Fruit fly (Drosophila melanogaster) whole organism, embryonic: ENCODE data around the gene Cont.

Experiments used
- CG10147 ChIP-seq: fragments of 200-800 bp; sonication (Bioruptor generic); optimal IDR thresholded peaks from 2 replicates; lab custom pipeline; 2019; ENCODE audit warnings: missing biosample characterization, mild to moderate bottlenecking, missing genetic modification characterization, moderate library complexity
- CG10565 ChIP-seq: fragments of 200-800 bp; sonication (Bioruptor generic); optimal IDR thresholded peaks from 3 replicates; lab custom pipeline; 2016; ENCODE audit warnings: missing biosample characterization, mild to moderate bottlenecking, missing genetic modification characterization
- CG11560 ChIP-seq: fragments of 200-800 bp; sonication (Bioruptor generic); IDR thresholded peaks from 3 replicates; pipeline ENCODE4 v1.3.6; 2022; ENCODE audit warnings: missing biosample characterization, missing genetic modification characterization
- CG11696 ChIP-seq: fragments of 200-800 bp; sonication (Bioruptor generic); IDR thresholded peaks from 2 replicates; pipeline ENCODE4 v1.3.6; 2022; ENCODE audit warnings: missing biosample characterization, missing genetic modification characterization
- CG12659 ChIP-seq: fragments of 200-800 bp; sonication (Bioruptor generic); optimal IDR thresholded peaks from 3 replicates; lab custom pipeline; 2017; ENCODE audit warnings: mild to moderate bottlenecking, missing biosample characterization, missing genetic modification reagents, missing genetic modification characterization
- CG13296 ChIP-seq: fragments of 200-800 bp; sonication (Bioruptor generic); optimal IDR thresholded peaks from 3 replicates; lab custom pipeline; 2018; ENCODE audit warnings: missing biosample characterization, mild to moderate bottlenecking, missing genetic modification characterization
- CG13424 ChIP-seq: fragments of 200-800 bp; sonication (Bioruptor generic); optimal IDR thresholded peaks from 2 replicates; lab custom pipeline; 2019; ENCODE audit warnings: missing biosample characterization, mild to moderate bottlenecking, missing genetic modification characterization, moderate library complexity
- CG14050 ChIP-seq: fragments of 200-800 bp; sonication (Bioruptor generic); IDR thresholded peaks from 3 replicates; pipeline ENCODE4 v1.3.6; 2022; ENCODE audit warnings: missing biosample characterization, missing genetic modification characterization
- CG14860 ChIP-seq: fragments of 200-800 bp; sonication (Bioruptor generic); IDR thresholded peaks from 3 replicates; pipeline ENCODE4 v1.3.6; 2022; ENCODE audit warnings: missing biosample characterization, missing genetic modification characterization; ENCODE audit not compliant: partially characterized antibody
- CG14965 ChIP-seq: fragments of 200-800 bp; sonication (Bioruptor generic); optimal IDR thresholded peaks from 2 replicates; lab custom pipeline; 2016; ENCODE audit warnings: missing biosample characterization, missing genetic modification characterization, borderline replicate concordance
- CG15011 ChIP-seq: fragments of 200-800 bp; sonication (Bioruptor generic); optimal IDR thresholded peaks from 3 replicates; lab custom pipeline; 2018; ENCODE audit warnings: missing biosample characterization, mild to moderate bottlenecking, missing genetic modification characterization
- CG17829 ChIP-seq: fragments of 200-800 bp; optimal IDR thresholded peaks from 2 replicates; lab custom pipeline; 2019; ENCODE audit warnings: missing biosample characterization, mild to moderate bottlenecking, missing genetic modification characterization, moderate library complexity
- CG2712 ChIP-seq: fragments of 200-800 bp; optimal IDR thresholded peaks from 3 replicates; lab custom pipeline; 2019; ENCODE audit warnings: missing biosample characterization, mild to moderate bottlenecking, missing genetic modification characterization, moderate library complexity
- CG30431 ChIP-seq: fragments of 200-800 bp; sonication (Bioruptor generic); optimal IDR thresholded peaks from 2 replicates; lab custom pipeline; 2017; ENCODE audit warnings: missing biosample characterization, missing genetic modification characterization
- CG31441 ChIP-seq: fragments of 200-800 bp; sonication (Bioruptor generic); IDR thresholded peaks from 2 replicates; pipeline ENCODE4 v1.3.6; 2022; ENCODE audit warnings: missing biosample characterization, missing genetic modification characterization
- CG4328 ChIP-seq: fragments of 200-800 bp; sonication (Bioruptor generic); optimal IDR thresholded peaks from 3 replicates; lab custom pipeline; 2017; ENCODE audit warnings: missing biosample characterization, missing genetic modification reagents, missing genetic modification characterization
- CG4360 ChIP-seq: fragments of 200-800 bp; sonication (Bioruptor generic); IDR thresholded peaks from 2 replicates; pipeline ENCODE4 v1.3.6; 2022; ENCODE audit warnings: missing biosample characterization, missing genetic modification characterization
- CG4617 ChIP-seq: fragments of 200-800 bp; sonication (Bioruptor generic); optimal IDR thresholded peaks from 3 replicates; lab custom pipeline; 2016; ENCODE audit warnings: missing biosample characterization, missing genetic modification characterization, borderline replicate concordance
- CG4707 ChIP-seq: fragments of 200-800 bp; sonication (Bioruptor generic); optimal IDR thresholded peaks from 2 replicates; lab custom pipeline; 2018; ENCODE audit warnings: missing biosample characterization, mild to moderate bottlenecking, missing genetic modification characterization, moderate library complexity
- CG6683 ChIP-seq: fragments of 200-800 bp; sonication (Bioruptor generic); optimal IDR thresholded peaks from 2 replicates; lab custom pipeline; 2017; ENCODE audit warnings: missing biosample characterization, mild to moderate bottlenecking, missing genetic modification characterization, missing genetic modification reagents
- CG8290 ChIP-seq, 3 experiments: fragments of 200-800 bp; sonication (Bioruptor generic); optimal IDR thresholded peaks; 2 replicates each; lab custom pipeline; 2016 to 2019; ENCODE audit warnings: missing biosample characterization in 3 of 3, missing genetic modification characterization in 3 of 3, mild to moderate bottlenecking in 2 of 3, moderate library complexity in 1 of 3
- CG8944 ChIP-seq: fragments of 200-800 bp; sonication (Bioruptor generic); optimal IDR thresholded peaks from 3 replicates; lab custom pipeline; 2016; ENCODE audit warnings: missing biosample characterization, missing genetic modification characterization
- Dfd ChIP-seq, 2 experiments: fragments of >200 bp; optimal IDR thresholded peaks; 2 replicates each; lab custom pipeline; 2017; ENCODE audit warnings: missing biosample characterization in 2 of 2, missing genetic modification characterization in 2 of 2
- E2f2 ChIP-seq: fragments of 200-800 bp; sonication (Bioruptor generic); IDR thresholded peaks from 2 replicates; pipeline ENCODE4 v1.3.6; 2022; ENCODE audit warnings: missing biosample characterization, missing genetic modification characterization
- ERR ChIP-seq: fragments of 200-800 bp; sonication (Bioruptor generic); optimal IDR thresholded peaks from 2 replicates; lab custom pipeline; 2016; ENCODE audit warnings: missing biosample characterization, missing genetic modification characterization
- MTF-1 ChIP-seq: fragments of 200-800 bp; sonication (Bioruptor generic); optimal IDR thresholded peaks from 2 replicates; lab custom pipeline; 2018; ENCODE audit warnings: missing biosample characterization, mild to moderate bottlenecking, missing genetic modification characterization, borderline replicate concordance
- Med ChIP-seq: fragments of 200-800 bp; sonication (Bioruptor generic); peaks from one replicate; lab custom pipeline; 2016; ENCODE audit warnings: missing biosample characterization, missing genetic modification characterization, mild to moderate bottlenecking, inconsistent platforms, moderate library complexity
- Oaz ChIP-seq: fragments of 200-800 bp; sonication (Bioruptor generic); IDR thresholded peaks from 2 replicates; pipeline ENCODE4 v1.3.6; 2022; ENCODE audit warnings: missing biosample characterization, missing genetic modification characterization
- Sin3A ChIP-seq: fragments of >200 bp; optimal IDR thresholded peaks from 2 replicates; lab custom pipeline; 2018
- Trl ChIP-seq, 3 experiments: fragments of >200 bp in 2 of 3; fragments of 200-800 bp in 1 of 3; sonication (Bioruptor generic) in 1 of 3; optimal IDR thresholded peaks; 2 replicates in 1 of 3; 3 replicates in 2 of 3; lab custom pipeline; 2016 to 2017; ENCODE audit warnings: missing biosample characterization in 1 of 3, missing genetic modification characterization in 1 of 3
- Xrp1 ChIP-seq: fragments of 200-800 bp; sonication (Bioruptor generic); IDR thresholded peaks from 2 replicates; pipeline ENCODE4 v1.3.6; 2022; ENCODE audit warnings: missing biosample characterization, missing genetic modification characterization
- bigmax ChIP-seq: fragments of 200-800 bp; sonication (Bioruptor generic); optimal IDR thresholded peaks from 2 replicates; lab custom pipeline; 2018; ENCODE audit warnings: missing biosample characterization, mild to moderate bottlenecking, missing genetic modification characterization
- ewg ChIP-seq: fragments of 200-800 bp; sonication (Bioruptor generic); optimal IDR thresholded peaks from 3 replicates; lab custom pipeline; 2017; ENCODE audit warnings: mild to moderate bottlenecking, missing biosample characterization, missing genetic modification reagents, missing genetic modification characterization
- exex ChIP-seq: fragments of 200-800 bp; sonication (Bioruptor generic); optimal IDR thresholded peaks from 4 replicates; lab custom pipeline; 2018; ENCODE audit warnings: missing biosample characterization, mild to moderate bottlenecking, missing genetic modification characterization, moderate library complexity
- gt ChIP-seq: fragments of 200-800 bp; sonication (Bioruptor generic); IDR thresholded peaks from 2 replicates; pipeline ENCODE4 v1.3.6; 2022; ENCODE audit warnings: missing biosample characterization, missing genetic modification characterization
- hb ChIP-seq: fragments of 200-800 bp; sonication (Bioruptor generic); IDR thresholded peaks from 3 replicates; pipeline ENCODE4 v1.3.6; 2022; ENCODE audit warnings: missing biosample characterization, missing genetic modification characterization; ENCODE audit not compliant: partially characterized antibody
- inv ChIP-seq: fragments of 200-800 bp; sonication (Bioruptor generic); IDR thresholded peaks from 2 replicates; pipeline ENCODE4 v1.3.6; 2022; ENCODE audit warnings: missing biosample characterization, missing genetic modification characterization; ENCODE audit not compliant: partially characterized antibody
- jumu ChIP-seq: fragments of 200-800 bp; sonication (Bioruptor generic); optimal IDR thresholded peaks from 3 replicates; lab custom pipeline; 2016; ENCODE audit warnings: missing biosample characterization, missing genetic modification characterization
- lbe ChIP-seq: fragments of 200-800 bp; sonication (Bioruptor generic); optimal IDR thresholded peaks from 2 replicates; lab custom pipeline; 2016; ENCODE audit warnings: missing biosample characterization, mild to moderate bottlenecking, missing genetic modification characterization
- lilli ChIP-seq: fragments of 200-800 bp; sonication (Bioruptor generic); optimal IDR thresholded peaks from 3 replicates; lab custom pipeline; 2016; ENCODE audit warnings: missing biosample characterization, missing genetic modification characterization
- lmd ChIP-seq: fragments of 200-800 bp; sonication (Bioruptor generic); IDR thresholded peaks from 2 replicates; pipeline ENCODE4 v1.3.6; 2022; ENCODE audit warnings: missing biosample characterization, missing genetic modification characterization
- nom ChIP-seq: fragments of 200-800 bp; sonication (Bioruptor generic); optimal IDR thresholded peaks from 2 replicates; lab custom pipeline; 2017; ENCODE audit warnings: missing biosample characterization, missing genetic modification characterization, mild to moderate bottlenecking, moderate library complexity, missing genetic modification reagents
- sc ChIP-seq, 3 experiments: fragments of >200 bp in 2 of 3; fragments of 200-800 bp in 1 of 3; sonication (Bioruptor generic) in 1 of 3; optimal IDR thresholded peaks; 2 replicates in 2 of 3; 3 replicates in 1 of 3; lab custom pipeline; 2017; ENCODE audit warnings: mild to moderate bottlenecking in 1 of 3, missing biosample characterization in 1 of 3, missing genetic modification characterization in 1 of 3, missing genetic modification reagents in 1 of 3
- so ChIP-seq: fragments of 200-800 bp; sonication (Bioruptor generic); IDR thresholded peaks from 3 replicates; pipeline ENCODE4 v1.3.6; 2022; ENCODE audit warnings: missing biosample characterization, missing genetic modification characterization
- sqz ChIP-seq: fragments of 200-800 bp; sonication (Bioruptor generic); optimal IDR thresholded peaks from 3 replicates; lab custom pipeline; 2018; ENCODE audit warnings: missing biosample characterization, mild to moderate bottlenecking, missing genetic modification characterization
- sr ChIP-seq: fragments of 200-800 bp; sonication (Bioruptor generic); IDR thresholded peaks from 3 replicates; pipeline ENCODE4 v1.3.6; 2022; ENCODE audit warnings: missing biosample characterization, missing genetic modification characterization
- tna ChIP-seq: fragments of 200-800 bp; sonication (Bioruptor generic); IDR thresholded peaks from 2 replicates; pipeline ENCODE4 v1.3.6; 2022; ENCODE audit warnings: missing biosample characterization, missing genetic modification characterization; ENCODE audit not compliant: partially characterized antibody
- vfl ChIP-seq: fragments of 200-800 bp; sonication (Bioruptor generic); optimal IDR thresholded peaks from 2 replicates; lab custom pipeline; 2016; ENCODE audit warnings: missing biosample characterization, missing genetic modification characterization
- wor ChIP-seq: fragments of 200-800 bp; sonication (Bioruptor generic); IDR thresholded peaks from 2 replicates; pipeline ENCODE4 v1.3.6; 2022; ENCODE audit warnings: missing biosample characterization, missing genetic modification characterization
- yki ChIP-seq: fragments of >200 bp; optimal IDR thresholded peaks from 3 replicates; lab custom pipeline; 2018

The Cont gene

dm6 chr3R:4333964-4334363 lies 47.1 kb upstream of the Cont start, which contains the start of gene CG9776 (continued):
- TF ChIP-seq wor (no peak), E2f2 (GFP tag; lab: Robert Waterston, UW) (peak; percentile 45), Trl (optimal IDR thresholded peaks at IDR 0.05; lab: Kevin White, UChicago) (no peak), Trl (GFP tag; optimal IDR thresholded peaks at IDR 0.05; lab: Kevin White, UChicago) (peak; percentile 75), yki (lab: Kevin White, UChicago) (no peak), hb (GFP tag; lab: Robert Waterston, UW) (peak; percentile 97), gt (no peak), CG13296 (GFP tag; lab: Kevin White, UChicago) (no peak), ewg (GFP tag; lab: Kevin White, UChicago) (no peak), CG14860 (GFP tag; lab: Robert Waterston, UW) (peak; percentile 97), CG14965 (GFP tag; lab: Kevin White, UChicago) (no peak), CG11696 (GFP tag; lab: Robert Waterston, UW) (no peak), CG4328 (GFP tag; lab: Kevin White, UChicago) (no peak), CG31441 (GFP tag; lab: Robert Waterston, UW) (no peak), CG12659 (peak; percentile 82), Oaz (GFP tag; lab: Robert Waterston, UW) (0 out of 2 replicates have a peak, but pooled peaks have one; percentile 9), ERR (no peak), Xrp1 (peak; percentile 70), CG4617 (peak; percentile 94), MTF-1 (GFP tag; lab: Kevin White, UChicago) (no peak), sc (optimal IDR thresholded peaks at IDR 0.05; lab: Kevin White, UChicago) (no peak), sc (GFP tag; optimal IDR thresholded peaks at IDR 0.05; lab: Kevin White, UChicago) (peak; percentile 9), tna (GFP tag; lab: Robert Waterston, UW) (peak; percentile 97), bigmax (GFP tag; lab: Kevin White, UChicago) (peak; percentile 29), CG10147 (GFP tag; lab: Kevin White, UChicago) (no peak), lmd (GFP tag; lab: Robert Waterston, UW) (peak; percentile 53; the same call in 1 of the 2 replicates), sqz (GFP tag; lab: Kevin White, UChicago) (no peak), CG10565 (GFP tag; lab: Kevin White, UChicago) (no peak), CG14050 (GFP tag; lab: Robert Waterston, UW) (no peak), Med (peak; percentile 93), lilli (GFP tag; lab: Kevin White, UChicago) (peak; percentile 73), CG17829 (tag; lab: Kevin White, UChicago) (peak; percentile 82), lbe (GFP tag; lab: Kevin White, UChicago) (peak; percentile 23), CG30431 (GFP tag; lab: Kevin White, UChicago) (no peak), CG8290 (GFP tag; optimal IDR thresholded peaks at IDR 0.05; lab: Kevin White, UChicago) (peak; percentile 84), CG8290 (tag; optimal IDR thresholded peaks at IDR 0.05; lab: Kevin White, UChicago) (peak; percentile 67 to 93), jumu (GFP tag; lab: Kevin White, UChicago) (peak; percentile 41), exex (no peak), Sin3A (lab: Kevin White, UChicago) (peak; percentile 63), CG6683 (GFP tag; lab: Kevin White, UChicago) (no peak), inv (GFP tag; lab: Robert Waterston, UW) (peak; percentile 98), CG13424 (tag; lab: Kevin White, UChicago) (peak; percentile 62), Dfd (GFP tag; optimal IDR thresholded peaks at IDR 0.05; lab: Kevin White, UChicago) (peak in 1 of 2 experiments; percentile 70), nom (GFP tag; lab: Kevin White, UChicago) (no peak), CG15011 (GFP tag; lab: Kevin White, UChicago) (no peak), CG4360 (no peak), CG8944 (GFP tag; lab: Kevin White, UChicago) (peak; percentile 40), CG2712 (peak; percentile 74), vfl (GFP tag; lab: Kevin White, UChicago) (peak; percentile 44), so (GFP tag; lab: Robert Waterston, UW) (no peak), sr (GFP tag; lab: Robert Waterston, UW) (no peak), CG11560 (peak; percentile 44; the same call in 1 of the 3 replicates), CG4707 (no peak)
